Worm (Caenorhabditis elegans) whole organism, L4/young adult: Measurements from ENCODE around the gene D2096.6.

Experiments
- W03F9.2 ChIP-seq: fragments of 150-350 bp; optimal IDR thresholded peaks from 2 replicates; lab custom pipeline; 2014; ENCODE audit warnings: missing biosample characterization, missing genetic modification characterization
- dao-5 ChIP-seq: sonication (generic microtip); optimal IDR thresholded peaks from 2 replicates; lab custom pipeline; 2016; ENCODE audit warnings: missing genotype, missing genetic modification characterization, moderate library complexity, missing compliant biosample characterization
- him-1 ChIP-seq: sonication (generic microtip); optimal IDR thresholded peaks from 2 replicates; lab custom pipeline; 2016; ENCODE audit warnings: missing genotype, missing genetic modification reagents, missing genetic modification characterization, missing compliant biosample characterization

DNA sequence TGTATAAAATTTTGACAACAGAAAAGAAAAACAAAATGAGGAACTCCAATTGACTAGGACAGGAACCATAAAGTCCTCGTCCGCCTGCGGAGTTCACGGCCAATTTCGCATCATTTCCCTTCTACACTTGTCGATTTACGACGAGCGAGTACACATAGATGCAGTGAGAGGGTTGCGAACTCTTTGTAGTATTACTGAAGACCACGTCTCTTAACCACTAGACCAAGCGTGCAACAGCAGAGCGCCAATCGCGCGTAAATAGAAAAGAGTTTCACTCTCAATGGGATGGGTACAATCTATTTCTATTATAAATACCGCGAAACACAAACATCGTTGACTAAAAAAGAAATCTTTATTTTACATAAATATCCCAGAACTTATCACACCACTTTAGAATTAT is 6.3 kb upstream of the D2096.6 start:
- TF ChIP-seq him-1 (tag; lab: Kevin White, UChicago): peak; percentile 48
- TF ChIP-seq dao-5 (tag; lab: Kevin White, UChicago): no peak
- TF ChIP-seq W03F9.2: peak; percentile 70
